Fruit fly (Drosophila melanogaster): ENCODE measurements around the gene sog.
A peak's percentile ranks its signal among the peaks of the same experiment; 100 is the strongest.

dm6 chrX:15671026-15671563 is 37.9 kb upstream of the sog start, which contains the start of gene CG15646:
- TF ChIP-seq Jarid2 (GFP tag; optimal IDR thresholded peaks at IDR 0.05) (peak; percentile 25), Myb (GFP tag; optimal IDR thresholded peaks at IDR 0.05) (no peak), sens-2 (GFP tag; IDR thresholded peaks at IDR 0.05) (peak; percentile 40; the same call in 1 of the 2 replicates), CG14050 (GFP tag; IDR thresholded peaks at IDR 0.05) (no peak), klu (GFP tag; IDR thresholded peaks at IDR 0.05) (no peak), wor (GFP tag; IDR thresholded peaks at IDR 0.05) (0 out of 2 replicates have a peak, but pooled peaks have one; percentile 13), trem (tag; optimal IDR thresholded peaks at IDR 0.05) (peak; percentile 82), HLHmδ (GFP tag; optimal IDR thresholded peaks at IDR 0.05) (no peak), CG4282 (GFP tag; optimal IDR thresholded peaks at IDR 0.05) (no peak)
